Worm (Caenorhabditis elegans) whole organism, mixed stage, embryonic: ENCODE data around the gene Y57A10A.31.

ENCODE experiments used
- M03D4.4 ChIP-seq: sonication (generic microtip); optimal IDR thresholded peaks from 2 replicates; lab custom pipeline; 2017; ENCODE audit warnings: mild to moderate bottlenecking, missing genetic modification characterization, missing compliant biosample characterization
- blmp-1 ChIP-seq: fragments of 150-350 bp; optimal IDR thresholded peaks from 2 replicates; lab custom pipeline; 2014; ENCODE audit warnings: missing biosample characterization, missing genetic modification characterization
- ceh-39 ChIP-seq: fragments of 150-350 bp; optimal IDR thresholded peaks from 2 replicates; lab custom pipeline; 2014; ENCODE audit warnings: missing biosample characterization, missing genetic modification characterization
- ceh-43 ChIP-seq: fragments of 200-800 bp; sonication (Bioruptor generic); optimal IDR thresholded peaks from 2 replicates; lab custom pipeline; 2018; ENCODE audit warnings: mild to moderate bottlenecking, missing genetic modification characterization, moderate library complexity, missing compliant biosample characterization
- ceh-83 ChIP-seq: fragments of 200-800 bp; sonication (Bioruptor generic); optimal IDR thresholded peaks from 2 replicates; lab custom pipeline; 2018; ENCODE audit warnings: mild to moderate bottlenecking, missing genetic modification characterization, missing compliant biosample characterization
- ces-1 ChIP-seq: fragments of 150-350 bp; optimal IDR thresholded peaks from 2 replicates; lab custom pipeline; 2014; ENCODE audit warnings: missing biosample characterization, missing genetic modification reagents, missing genetic modification characterization
- cnd-1 ChIP-seq: fragments of 200-800 bp; sonication (Bioruptor generic); optimal IDR thresholded peaks from 2 replicates; lab custom pipeline; 2018; ENCODE audit warnings: mild to moderate bottlenecking, missing genetic modification characterization, missing compliant biosample characterization
- drap-1 ChIP-seq: fragments of 200-800 bp; sonication (Bioruptor generic); optimal IDR thresholded peaks from 3 replicates; lab custom pipeline; 2018; ENCODE audit warnings: mild to moderate bottlenecking, missing genetic modification characterization, missing compliant biosample characterization
- elt-1 ChIP-seq: sonication (generic microtip); optimal IDR thresholded peaks from 2 replicates; lab custom pipeline; 2017; ENCODE audit warnings: missing genetic modification characterization, mild to moderate bottlenecking, missing compliant biosample characterization, antibody characterized with exemption, moderate library complexity, borderline replicate concordance; ENCODE audit not compliant: insufficient read depth
- elt-3 ChIP-seq: fragments of 150-350 bp; optimal IDR thresholded peaks from 2 replicates; lab custom pipeline; 2014; ENCODE audit warnings: missing biosample characterization, missing genetic modification characterization
- flh-1 ChIP-seq: fragments of 200-800 bp; sonication (Bioruptor generic); optimal IDR thresholded peaks from 2 replicates; lab custom pipeline; 2018; ENCODE audit warnings: mild to moderate bottlenecking, missing genetic modification characterization, moderate library complexity, missing compliant biosample characterization
- ham-2 ChIP-seq: fragments of 200-800 bp; sonication (Bioruptor generic); optimal IDR thresholded peaks from 2 replicates; lab custom pipeline; 2018; ENCODE audit warnings: mild to moderate bottlenecking, missing genetic modification characterization, missing compliant biosample characterization
- hlh-1 ChIP-seq: fragments of 150-350 bp; optimal IDR thresholded peaks from 2 replicates; lab custom pipeline; 2014; ENCODE audit warnings: missing biosample characterization, missing genetic modification reagents, missing genetic modification characterization
- lin-13 ChIP-seq: fragments of 150-350 bp; optimal IDR thresholded peaks from 2 replicates; lab custom pipeline; 2014; ENCODE audit warnings: missing biosample characterization, missing genetic modification characterization
- lin-32 ChIP-seq: fragments of 200-800 bp; sonication (Bioruptor generic); optimal IDR thresholded peaks from 2 replicates; lab custom pipeline; 2018; ENCODE audit warnings: mild to moderate bottlenecking, missing genetic modification characterization, missing compliant biosample characterization
- lsy-2 ChIP-seq: fragments of 150-350 bp; optimal IDR thresholded peaks from 2 replicates; lab custom pipeline; 2014; ENCODE audit warnings: missing biosample characterization, missing genetic modification characterization
- mab-5 ChIP-seq: fragments of 150-350 bp; optimal IDR thresholded peaks from 2 replicates; lab custom pipeline; 2014; ENCODE audit warnings: missing biosample characterization, missing genetic modification characterization
- mep-1 ChIP-seq: fragments of 150-350 bp; optimal IDR thresholded peaks from 2 replicates; lab custom pipeline; 2017; ENCODE audit warnings: missing biosample characterization, missing genetic modification reagents, missing genetic modification characterization, inconsistent platforms
- mls-2 ChIP-seq: sonication (generic microtip); optimal IDR thresholded peaks from 2 replicates; lab custom pipeline; 2016; ENCODE audit warnings: mild to moderate bottlenecking, missing genetic modification characterization, moderate library complexity, missing compliant biosample characterization
- nhr-12 ChIP-seq: fragments of 150-350 bp; optimal IDR thresholded peaks from 2 replicates; lab custom pipeline; 2014; ENCODE audit warnings: missing biosample characterization, missing genetic modification characterization
- nhr-2 ChIP-seq: fragments of 150-350 bp; optimal IDR thresholded peaks from 2 replicates; lab custom pipeline; 2014; ENCODE audit warnings: missing biosample characterization, missing genetic modification characterization
- nhr-237 ChIP-seq: fragments of 150-350 bp; optimal IDR thresholded peaks from 2 replicates; lab custom pipeline; 2014; ENCODE audit warnings: missing biosample characterization, missing genetic modification characterization
- nhr-28 ChIP-seq: fragments of 150-350 bp; optimal IDR thresholded peaks from 2 replicates; lab custom pipeline; 2014; ENCODE audit warnings: missing biosample characterization, missing genetic modification characterization
- nhr-76 ChIP-seq: sonication (generic microtip); optimal IDR thresholded peaks from 2 replicates; lab custom pipeline; 2017; ENCODE audit warnings: missing biosample characterization, missing genetic modification characterization
- pha-4 ChIP-seq: fragments of 150-350 bp; optimal IDR thresholded peaks from 2 replicates; lab custom pipeline; 2018; ENCODE audit warnings: missing biosample characterization, missing genetic modification reagents, missing genetic modification characterization
- sem-2 ChIP-seq: fragments of 200-800 bp; sonication (Bioruptor generic); optimal IDR thresholded peaks from 2 replicates; lab custom pipeline; 2018; ENCODE audit warnings: mild to moderate bottlenecking, missing genetic modification characterization, missing compliant biosample characterization
- snpc-4 ChIP-seq: fragments of 150-350 bp; optimal IDR thresholded peaks from 2 replicates; lab custom pipeline; 2014; ENCODE audit warnings: missing biosample characterization, missing genetic modification characterization
- sptf-1 ChIP-seq: sonication (generic microtip); optimal IDR thresholded peaks from 2 replicates; lab custom pipeline; 2017; ENCODE audit warnings: mild to moderate bottlenecking, missing genetic modification characterization, moderate library complexity, missing compliant biosample characterization
- tbx-8 ChIP-seq: fragments of 200-800 bp; sonication (Bioruptor generic); optimal IDR thresholded peaks from 2 replicates; lab custom pipeline; 2018; ENCODE audit warnings: mild to moderate bottlenecking, missing genetic modification characterization, moderate library complexity, missing compliant biosample characterization
- unc-120 ChIP-seq: sonication (generic microtip); optimal IDR thresholded peaks from 2 replicates; lab custom pipeline; 2017; ENCODE audit warnings: missing genetic modification characterization, missing compliant biosample characterization; ENCODE audit not compliant: poor library complexity, severe bottlenecking
- unc-39 ChIP-seq: fragments of 150-350 bp; optimal IDR thresholded peaks from 2 replicates; lab custom pipeline; 2014; ENCODE audit warnings: missing biosample characterization, missing genetic modification characterization
- unc-62 ChIP-seq: fragments of 150-350 bp; optimal IDR thresholded peaks from 2 replicates; lab custom pipeline; 2014; ENCODE audit warnings: missing biosample characterization, missing genetic modification reagents, missing genetic modification characterization
- zip-8 ChIP-seq: fragments of 150-350 bp; optimal IDR thresholded peaks from 2 replicates; lab custom pipeline; 2014; ENCODE audit warnings: missing biosample characterization, missing genetic modification characterization
- ztf-11 ChIP-seq: fragments of 150-350 bp; optimal IDR thresholded peaks from 2 replicates; lab custom pipeline; 2014; ENCODE audit warnings: missing biosample characterization, missing genetic modification characterization

Gene Y57A10A.31

DNA sequence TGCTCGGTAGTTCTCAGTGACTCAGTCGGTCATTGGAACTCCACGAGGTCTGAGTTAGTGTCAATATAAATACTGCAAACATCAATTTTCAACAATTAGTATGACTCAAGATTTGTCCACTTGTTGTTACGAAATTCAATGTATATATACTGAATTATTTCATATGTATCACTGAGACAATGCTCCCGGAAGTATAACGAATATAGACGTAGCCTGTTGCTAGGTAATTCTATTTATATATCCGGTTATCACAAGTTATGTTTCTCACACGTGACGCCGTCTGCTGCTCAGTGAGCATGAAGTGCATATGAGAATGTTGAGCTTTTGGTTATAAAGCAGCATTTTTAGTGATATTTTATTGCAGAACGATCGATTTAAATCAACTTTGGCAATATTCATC, 28.6 kb upstream of the Y57A10A.31 start:
- TF ChIP-seq elt-1 (no peak), sem-2 (GFP tag; lab: Kevin White, UChicago) (no peak), pha-4 (tag; lab: Kevin White, UChicago) (no peak), lsy-2 (tag; lab: Kevin White, UChicago) (no peak), ham-2 (GFP tag; lab: Kevin White, UChicago) (no peak), nhr-2 (tag; lab: Kevin White, UChicago) (no peak), ceh-83 (GFP tag; lab: Kevin White, UChicago) (no peak), unc-62 (no peak), ces-1 (no peak), unc-120 (tag; lab: Kevin White, UChicago) (no peak), ceh-43 (GFP tag; lab: Kevin White, UChicago) (no peak), nhr-76 (tag; lab: Kevin White, UChicago) (no peak), ztf-11 (tag; lab: Kevin White, UChicago) (no peak), elt-3 (tag; lab: Kevin White, UChicago) (no peak)

DNA sequence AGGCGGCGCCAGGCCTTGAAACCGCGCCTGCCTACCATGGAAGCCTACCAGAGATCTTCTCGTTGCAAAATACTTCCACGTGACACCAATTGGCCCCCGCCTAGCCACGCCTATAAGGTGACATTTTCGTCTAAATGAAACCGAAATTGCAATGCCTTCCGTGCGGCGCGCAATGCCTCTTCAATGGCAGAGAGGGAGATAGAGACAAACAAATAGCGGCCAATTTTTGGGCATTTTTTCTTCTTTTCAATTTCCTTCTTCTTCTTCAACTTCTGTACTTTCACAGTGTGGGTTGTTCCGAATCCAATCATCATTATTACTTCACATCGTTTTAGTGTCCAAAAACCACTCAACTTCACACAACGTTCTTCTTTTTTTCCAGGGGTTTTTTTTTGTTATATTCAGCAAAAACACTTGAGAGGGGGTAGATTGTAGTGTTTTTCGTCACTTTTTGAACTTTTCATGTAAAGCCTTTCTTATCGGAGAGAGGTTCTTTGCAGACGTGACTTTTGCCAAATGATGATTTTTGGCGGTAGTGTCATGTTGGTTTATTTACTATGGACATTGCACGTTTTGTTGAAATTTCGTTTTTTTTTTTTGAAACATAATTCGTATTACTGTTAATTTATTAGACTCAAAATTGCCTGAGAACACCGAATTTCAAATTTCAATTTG, 27.9 kb upstream of the Y57A10A.31 start:
- TF ChIP-seq mls-2 = no peak
- no peak for TF ChIP-seq zip-8 (tag; lab: Kevin White, UChicago)
- no peak for TF ChIP-seq tbx-8 (GFP tag; lab: Kevin White, UChicago)
- no peak for TF ChIP-seq lin-32 (GFP tag; lab: Kevin White, UChicago)
- TF ChIP-seq cnd-1 = no peak
- TF ChIP-seq blmp-1 (tag; lab: Kevin White, UChicago) = no peak
- TF ChIP-seq nhr-2 (tag; lab: Kevin White, UChicago) = no peak
- TF ChIP-seq ceh-39 (tag; lab: Kevin White, UChicago) = no peak
- TF ChIP-seq elt-3 (tag; lab: Kevin White, UChicago) = no peak
- no peak for TF ChIP-seq ceh-83 (GFP tag; lab: Kevin White, UChicago)
- TF ChIP-seq ztf-11 (tag; lab: Kevin White, UChicago) = no peak
- TF ChIP-seq unc-39 = no peak

DNA sequence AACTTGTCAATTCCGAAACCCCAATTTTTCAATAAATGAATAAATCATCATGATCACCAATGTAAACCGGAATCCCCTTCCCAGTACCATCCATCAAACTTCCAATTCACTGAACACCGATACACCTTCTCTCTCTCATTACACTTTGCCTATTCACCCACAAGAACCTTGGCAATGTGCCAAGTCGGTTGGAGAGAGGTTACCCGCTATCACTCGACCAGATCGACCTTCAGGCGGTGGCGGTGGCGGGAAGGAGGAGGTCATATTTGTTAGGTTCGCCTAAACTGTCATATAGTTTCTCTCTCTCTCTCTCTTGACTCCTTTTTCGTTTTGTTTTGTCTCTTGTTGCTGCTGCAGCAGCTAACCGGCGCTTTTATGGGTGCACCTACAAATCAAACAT, 26.6 kb upstream of the Y57A10A.31 start:
- TF ChIP-seq mab-5 (tag; lab: Kevin White, UChicago) (no peak), snpc-4 (tag; lab: Kevin White, UChicago) (no peak), mep-1 (no peak), ham-2 (GFP tag; lab: Kevin White, UChicago) (peak; percentile 45), ceh-83 (GFP tag; lab: Kevin White, UChicago) (no peak), unc-39 (no peak), sem-2 (GFP tag; lab: Kevin White, UChicago) (no peak), lsy-2 (tag; lab: Kevin White, UChicago) (no peak), nhr-12 (tag; lab: Kevin White, UChicago) (no peak), tbx-8 (GFP tag; lab: Kevin White, UChicago) (no peak), lin-32 (GFP tag; lab: Kevin White, UChicago) (no peak), nhr-237 (tag; lab: Kevin White, UChicago) (no peak), M03D4.4 (tag; lab: Kevin White, UChicago) (no peak), drap-1 (GFP tag; lab: Kevin White, UChicago) (no peak), unc-120 (tag; lab: Kevin White, UChicago) (no peak), hlh-1 (tag; lab: Kevin White, UChicago) (no peak), nhr-28 (tag; lab: Kevin White, UChicago) (no peak), mls-2 (no peak), flh-1 (no peak), unc-62 (peak; percentile 61), zip-8 (tag; lab: Kevin White, UChicago) (no peak), sptf-1 (tag; lab: Kevin White, UChicago) (no peak), cnd-1 (no peak), elt-3 (tag; lab: Kevin White, UChicago) (no peak), nhr-2 (tag; lab: Kevin White, UChicago) (peak; percentile 73), lin-13 (tag; lab: Kevin White, UChicago) (no peak), blmp-1 (tag; lab: Kevin White, UChicago) (no peak), elt-1 (peak; percentile 46), ceh-43 (GFP tag; lab: Kevin White, UChicago) (no peak), nhr-76 (tag; lab: Kevin White, UChicago) (no peak)
